Fruit fly (Drosophila melanogaster) whole organism, wandering third instar larva: ENCODE results near the gene CG13250.

Experiments used
- Abd-B ChIP-seq: fragments of >200 bp; optimal IDR thresholded peaks from 2 replicates; lab custom pipeline; 2017; ENCODE audit warnings: missing biosample characterization, missing genetic modification characterization
- CG32264 ChIP-seq: fragments of 200-800 bp; sonication (Bioruptor generic); optimal IDR thresholded peaks from 2 replicates; lab custom pipeline; 2016; ENCODE audit warnings: missing biosample characterization, missing genetic modification characterization
- CG9705 ChIP-seq: fragments of 200-800 bp; sonication (Bioruptor generic); optimal IDR thresholded peaks from 2 replicates; lab custom pipeline; 2018; ENCODE audit warnings: missing biosample characterization, mild to moderate bottlenecking, missing genetic modification characterization
- CrebA ChIP-seq: fragments of 200-800 bp; sonication (Bioruptor generic); optimal IDR thresholded peaks from 2 replicates; lab custom pipeline; 2016; ENCODE audit warnings: missing biosample characterization, mild to moderate bottlenecking, missing genetic modification characterization, borderline replicate concordance
- Dfd ChIP-seq: fragments of >200 bp; optimal IDR thresholded peaks from 2 replicates; lab custom pipeline; 2017; ENCODE audit warnings: missing biosample characterization, missing genetic modification characterization
- Dif ChIP-seq: fragments of 200-275, 200-300 bp; sonication (Bioruptor generic); optimal IDR thresholded peaks from 2 replicates; lab custom pipeline; 2018; ENCODE audit warnings: missing biosample characterization, missing genetic modification characterization; ENCODE audit not compliant: partially characterized antibody
- HLH106 ChIP-seq: fragments of 200-800 bp; optimal IDR thresholded peaks from 3 replicates; lab custom pipeline; 2019; ENCODE audit warnings: missing biosample characterization, mild to moderate bottlenecking, missing genetic modification characterization, moderate library complexity
- Hnf4 ChIP-seq: fragments of 200-800 bp; sonication (Bioruptor generic); optimal IDR thresholded peaks from 2 replicates; lab custom pipeline; 2016; ENCODE audit warnings: missing biosample characterization, mild to moderate bottlenecking, missing genetic modification characterization
- Hr78 ChIP-seq: fragments of >200 bp; optimal IDR thresholded peaks from 2 replicates; lab custom pipeline; 2017; ENCODE audit warnings: missing biosample characterization, missing genetic modification characterization
- Hr83 ChIP-seq: fragments of 200-300 bp; sonication (Bioruptor generic); optimal IDR thresholded peaks from 2 replicates; lab custom pipeline; 2016; ENCODE audit warnings: missing biosample characterization, mild to moderate bottlenecking, missing genetic modification characterization, moderate library complexity; ENCODE audit not compliant: poor library complexity, severe bottlenecking
- Myc ChIP-seq: fragments of >200 bp; optimal IDR thresholded peaks from 2 replicates; lab custom pipeline; 2017
- N ChIP-seq: fragments of >200 bp; optimal IDR thresholded peaks from 2 replicates; lab custom pipeline; 2018; ENCODE audit warnings: missing biosample characterization, missing external identifiers, missing genetic modification characterization
- OdsH ChIP-seq: fragments of 200-800 bp; sonication (Bioruptor generic); optimal IDR thresholded peaks from 2 replicates; lab custom pipeline; 2016; ENCODE audit warnings: missing biosample characterization, mild to moderate bottlenecking, missing genetic modification characterization
- Rel ChIP-seq, 2 experiments: fragments of 200-800 bp; sonication (Bioruptor generic) in 1 of 2; optimal IDR thresholded peaks; 2 replicates in 1 of 2; 3 replicates in 1 of 2; lab custom pipeline; 2016 to 2019; ENCODE audit warnings: mild to moderate bottlenecking in 2 of 2, missing biosample characterization in 2 of 2, missing genetic modification characterization in 2 of 2, moderate library complexity in 1 of 2
- Sp1 ChIP-seq: fragments of 200-800 bp; sonication (Bioruptor generic); optimal IDR thresholded peaks from 3 replicates; lab custom pipeline; 2019; ENCODE audit warnings: missing biosample characterization, mild to moderate bottlenecking, missing genetic modification characterization, moderate library complexity
- br ChIP-seq: fragments of 200-800 bp; sonication (Bioruptor generic); optimal IDR thresholded peaks from 2 replicates; lab custom pipeline; 2016; ENCODE audit warnings: missing biosample characterization, missing genetic modification characterization
- brk ChIP-seq: fragments of 200-800 bp; sonication (Bioruptor generic); optimal IDR thresholded peaks from 2 replicates; lab custom pipeline; 2016; ENCODE audit warnings: missing biosample characterization, mild to moderate bottlenecking, missing genetic modification characterization
- dl ChIP-seq, 2 experiments: fragments of 175-275, 200-275 bp in 1 of 2; fragments of 200-275 bp in 1 of 2; sonication (Bioruptor generic); optimal IDR thresholded peaks; lab custom pipeline; 2018; ENCODE audit warnings: mild to moderate bottlenecking in 2 of 2, missing biosample characterization in 2 of 2, missing genetic modification characterization in 2 of 2, moderate library complexity in 2 of 2; ENCODE audit not compliant: partially characterized antibody in 2 of 2, insufficient read depth in 1 of 2
- dmrt93B ChIP-seq: fragments of 200-800 bp; sonication (Bioruptor generic); optimal IDR thresholded peaks from 2 replicates; lab custom pipeline; 2018; ENCODE audit warnings: missing biosample characterization, mild to moderate bottlenecking, missing genetic modification characterization
- dsf ChIP-seq: sonication (Bioruptor generic); optimal IDR thresholded peaks from 2 replicates; lab custom pipeline; 2016; ENCODE audit warnings: missing biosample characterization, missing genetic modification characterization, borderline replicate concordance
- ey ChIP-seq: fragments of 200-800 bp; sonication (Bioruptor generic); optimal IDR thresholded peaks from 2 replicates; lab custom pipeline; 2016; ENCODE audit warnings: missing biosample characterization, missing genetic modification characterization
- foxo ChIP-seq, 2 experiments: fragments of 200-800 bp; sonication (Bioruptor generic); optimal IDR thresholded peaks; 2 replicates in 1 of 2; 3 replicates in 1 of 2; lab custom pipeline; 2016 to 2017; ENCODE audit warnings: missing biosample characterization in 2 of 2, missing genetic modification characterization in 2 of 2
- fru ChIP-seq: fragments of 200-800 bp; sonication (Bioruptor generic); optimal IDR thresholded peaks from 3 replicates; lab custom pipeline; 2016; ENCODE audit warnings: missing biosample characterization, mild to moderate bottlenecking, missing genetic modification characterization
- h ChIP-seq: fragments of 200-800 bp; sonication (Bioruptor generic); optimal IDR thresholded peaks from 3 replicates; lab custom pipeline; 2016; ENCODE audit warnings: missing biosample characterization, mild to moderate bottlenecking, missing genetic modification characterization
- jim ChIP-seq: fragments of 175-275, 200-325 bp; sonication (Bioruptor generic); optimal IDR thresholded peaks from 2 replicates; lab custom pipeline; 2016; ENCODE audit warnings: missing biosample characterization, mild to moderate bottlenecking, missing genetic modification characterization
- lola ChIP-seq: fragments of >200 bp; optimal IDR thresholded peaks from 2 replicates; lab custom pipeline; 2017; ENCODE audit warnings: missing biosample characterization, missing genetic modification characterization
- psq ChIP-seq: fragments of 200-800 bp; sonication (Bioruptor generic); optimal IDR thresholded peaks from 3 replicates; lab custom pipeline; 2017; ENCODE audit warnings: missing biosample characterization, mild to moderate bottlenecking, missing genetic modification characterization, moderate library complexity
- rgr ChIP-seq: fragments of 200-800 bp; sonication (Bioruptor generic); optimal IDR thresholded peaks from 3 replicates; lab custom pipeline; 2016; ENCODE audit warnings: missing biosample characterization, mild to moderate bottlenecking, missing genetic modification characterization
- sage ChIP-seq: fragments of 200-800 bp; sonication (Bioruptor generic); optimal IDR thresholded peaks from 2 replicates; lab custom pipeline; 2016; ENCODE audit warnings: missing biosample characterization, mild to moderate bottlenecking, missing genetic modification characterization
- sv ChIP-seq: fragments of 200-800 bp; sonication (Bioruptor generic); optimal IDR thresholded peaks from 3 replicates; lab custom pipeline; 2016; ENCODE audit warnings: missing biosample characterization, missing genetic modification characterization
- tai ChIP-seq: sonication (Bioruptor generic); optimal IDR thresholded peaks from 2 replicates; lab custom pipeline; 2016; ENCODE audit warnings: missing biosample characterization, missing genetic modification characterization
- usp ChIP-seq: fragments of >200 bp; optimal IDR thresholded peaks from 2 replicates; lab custom pipeline; 2017; ENCODE audit warnings: missing biosample characterization, missing genetic modification characterization
- woc ChIP-seq: sonication (Bioruptor generic); optimal IDR thresholded peaks from 2 replicates; lab custom pipeline; 2016; ENCODE audit warnings: missing biosample characterization, mild to moderate bottlenecking, missing genetic modification characterization

The CG13250 gene

DNA sequence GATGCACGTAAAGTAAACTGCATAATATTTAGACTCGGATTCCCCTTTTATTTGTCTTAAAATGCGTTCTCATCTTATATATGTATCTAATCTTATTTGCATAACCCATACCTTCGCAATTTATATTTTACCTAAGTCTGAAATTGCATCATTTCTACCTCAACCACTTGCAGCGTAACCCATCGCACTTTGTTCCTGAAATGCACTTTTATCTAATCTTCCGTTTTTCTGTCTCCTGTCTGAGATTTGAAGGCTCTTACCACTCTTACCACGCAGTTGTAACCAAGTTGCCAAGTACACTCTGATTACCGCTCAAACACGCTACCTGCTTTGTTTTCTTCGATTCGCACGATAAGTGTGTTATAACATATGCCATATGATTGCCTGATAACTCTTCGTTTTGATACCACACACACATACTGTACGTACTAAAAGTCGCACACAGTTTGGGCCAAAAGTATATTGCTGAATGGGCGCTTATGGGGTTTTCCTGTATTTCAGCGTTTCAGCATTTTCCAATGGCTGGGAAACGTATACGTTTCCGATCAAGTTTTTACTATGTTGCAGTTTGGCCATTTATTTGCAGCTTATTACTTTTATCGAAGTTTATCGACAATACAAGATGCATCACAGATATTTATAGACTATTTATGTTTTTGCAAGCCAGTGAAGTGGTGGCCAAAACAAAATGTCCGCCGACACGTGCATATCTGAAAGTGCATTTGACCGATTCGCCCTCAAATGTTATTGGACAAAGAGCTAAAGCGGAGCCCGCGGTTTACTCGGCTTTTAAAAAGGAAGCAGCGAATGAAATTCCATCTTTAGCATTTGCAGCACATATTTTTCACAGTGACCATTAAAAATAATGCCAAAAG, 5.8 kb downstream of the CG13250 start:
- TF ChIP-seq h (GFP tag; lab: Kevin White, UChicago) (peak; percentile 1), tai (GFP tag; lab: Kevin White, UChicago) (no peak), ey (peak; percentile 2)

DNA sequence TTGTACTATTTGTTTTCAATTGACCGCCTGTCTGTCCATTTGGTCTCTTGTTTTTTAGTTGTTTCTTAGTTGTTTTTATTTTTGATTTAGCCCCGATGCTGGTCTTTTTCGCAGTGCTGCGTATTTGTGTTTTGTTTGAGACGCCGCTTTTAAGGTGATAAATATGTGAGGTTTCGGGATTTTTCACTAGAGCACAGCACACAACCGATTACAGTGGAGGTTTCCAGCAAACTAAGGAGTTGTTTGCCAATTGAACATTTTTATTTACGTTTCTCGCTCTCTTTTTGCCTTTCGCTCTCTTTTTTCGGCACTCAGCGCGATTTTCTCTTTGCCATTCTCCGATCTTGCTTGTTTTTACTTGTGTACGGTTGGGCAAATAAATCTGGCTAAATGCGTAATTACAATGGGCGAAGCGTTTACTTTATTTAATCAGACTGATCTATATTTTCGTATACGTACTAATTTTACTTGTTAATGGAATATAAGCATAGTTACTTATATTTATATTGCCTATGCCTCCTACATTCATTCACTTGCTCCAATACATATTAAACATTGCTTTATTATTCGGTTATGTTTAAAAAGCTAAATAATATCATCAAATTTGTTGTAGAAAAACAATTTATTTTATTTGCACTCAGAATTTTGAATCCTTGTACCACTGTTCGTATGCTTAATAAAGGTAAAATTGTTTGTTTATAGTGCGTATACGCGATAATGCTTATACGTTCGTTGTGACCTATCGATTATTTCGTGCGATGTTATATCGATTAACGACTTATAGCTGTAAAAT, 6.9 kb downstream of the CG13250 start, which contains the start of gene Rcd2:
Gene Rcd2, minus strand, starts transcription at position 236 of the 793 bp plus-strand sequence.
- TF ChIP-seq h (GFP tag; lab: Kevin White, UChicago) (peak; percentile 80), fru (peak; percentile 83), sage (GFP tag; lab: Kevin White, UChicago) (peak; percentile 40), Dif (peak; percentile 65), N (GFP tag; lab: Kevin White, UChicago) (no peak), rgr (GFP tag; lab: Kevin White, UChicago) (peak; percentile 51), usp (GFP tag; lab: Kevin White, UChicago) (no peak), Abd-B (GFP tag; lab: Kevin White, UChicago) (no peak), sv (GFP tag; lab: Kevin White, UChicago) (peak; percentile 36), Hr83 (GFP tag; lab: Kevin White, UChicago) (peak; percentile 50), CrebA (GFP tag; lab: Kevin White, UChicago) (peak; percentile 79), jim (GFP tag; lab: Kevin White, UChicago) (peak; percentile 2), foxo (GFP tag; optimal IDR thresholded peaks at IDR 0.05; lab: Kevin White, UChicago) (peak in 1 of 2 experiments; percentile 67), Sp1 (peak; percentile 80), ey (peak; percentile 50), dl (GFP tag; optimal IDR thresholded peaks at IDR 0.05; lab: Kevin White, UChicago; ENCODE audit: insufficient read depth in 1 of 2, partially characterized antibody in 2 of 2) (peak; percentile 35 to 75), brk (GFP tag; lab: Kevin White, UChicago) (peak; percentile 62), HLH106 (tag; lab: Kevin White, UChicago) (peak; percentile 72), tai (GFP tag; lab: Kevin White, UChicago) (no peak), woc (GFP tag; lab: Kevin White, UChicago) (peak; percentile 66), dsf (GFP tag; lab: Kevin White, UChicago) (no peak), br (peak; percentile 60), Myc (lab: Kevin White, UChicago) (no peak), Hr78 (GFP tag; lab: Kevin White, UChicago) (no peak), Rel (GFP tag; optimal IDR thresholded peaks at IDR 0.05; lab: Kevin White, UChicago) (peak; percentile 3), Rel (tag; optimal IDR thresholded peaks at IDR 0.05; lab: Kevin White, UChicago) (no peak), dmrt93B (GFP tag; lab: Kevin White, UChicago) (peak; percentile 24), OdsH (GFP tag; lab: Kevin White, UChicago) (peak; percentile 73), lola (no peak), CG9705 (GFP tag; lab: Kevin White, UChicago) (peak; percentile 38), Dfd (GFP tag; lab: Kevin White, UChicago) (no peak), CG32264 (GFP tag; lab: Kevin White, UChicago) (peak; percentile 42), psq (GFP tag; lab: Kevin White, UChicago) (peak; percentile 60), Hnf4 (GFP tag; lab: Kevin White, UChicago) (peak; percentile 29)
